Worm (Caenorhabditis elegans) whole organism, L2 larva: Measurements from ENCODE around the gene fbxa-138.

Source experiments
- C34F6.9 ChIP-seq: fragments of 150-350 bp; optimal IDR thresholded peaks from 2 replicates; lab custom pipeline; 2014; ENCODE audit warnings: missing biosample characterization, missing genetic modification characterization
- ZK546.5 ChIP-seq: sonication (generic microtip); optimal IDR thresholded peaks from 2 replicates; lab custom pipeline; 2017; ENCODE audit warnings: missing biosample characterization, missing genetic modification characterization
- aly-2 ChIP-seq: fragments of 150-350 bp; optimal IDR thresholded peaks from 2 replicates; lab custom pipeline; 2014; ENCODE audit warnings: missing biosample characterization, missing genetic modification characterization
- ama-1 ChIP-seq: fragments of 150-350 bp; optimal IDR thresholded peaks from 2 replicates; lab custom pipeline; 2018; ENCODE audit warnings: inconsistent platforms
- lin-13 ChIP-seq: fragments of 150-350 bp; optimal IDR thresholded peaks from 2 replicates; lab custom pipeline; 2014; ENCODE audit warnings: missing biosample characterization, missing genetic modification reagents, missing genetic modification characterization
- mdl-1 ChIP-seq, 2 experiments: fragments of 150-350 bp in 1 of 2; sonication (generic microtip) in 1 of 2; optimal IDR thresholded peaks; 2 replicates each; lab custom pipeline; 2017; ENCODE audit warnings: missing biosample characterization in 2 of 2, missing genetic modification characterization in 2 of 2
- nhr-11 ChIP-seq: fragments of 150-350 bp; optimal IDR thresholded peaks from 2 replicates; lab custom pipeline; 2014; ENCODE audit warnings: missing biosample characterization, missing genetic modification characterization
- nhr-12 ChIP-seq: fragments of 150-350 bp; optimal IDR thresholded peaks from 2 replicates; lab custom pipeline; 2014; ENCODE audit warnings: missing biosample characterization, missing genetic modification characterization
- nhr-23 ChIP-seq: fragments of 150-350 bp; optimal IDR thresholded peaks from 2 replicates; lab custom pipeline; 2014; ENCODE audit warnings: missing biosample characterization, missing genetic modification reagents, missing genetic modification characterization
- nhr-77 ChIP-seq: fragments of 150-350 bp; optimal IDR thresholded peaks from 2 replicates; lab custom pipeline; 2014; ENCODE audit warnings: missing biosample characterization, missing genetic modification characterization
- snpc-4 ChIP-seq: fragments of 150-350 bp; optimal IDR thresholded peaks from 2 replicates; lab custom pipeline; 2014; ENCODE audit warnings: missing biosample characterization, missing genetic modification characterization

DNA sequence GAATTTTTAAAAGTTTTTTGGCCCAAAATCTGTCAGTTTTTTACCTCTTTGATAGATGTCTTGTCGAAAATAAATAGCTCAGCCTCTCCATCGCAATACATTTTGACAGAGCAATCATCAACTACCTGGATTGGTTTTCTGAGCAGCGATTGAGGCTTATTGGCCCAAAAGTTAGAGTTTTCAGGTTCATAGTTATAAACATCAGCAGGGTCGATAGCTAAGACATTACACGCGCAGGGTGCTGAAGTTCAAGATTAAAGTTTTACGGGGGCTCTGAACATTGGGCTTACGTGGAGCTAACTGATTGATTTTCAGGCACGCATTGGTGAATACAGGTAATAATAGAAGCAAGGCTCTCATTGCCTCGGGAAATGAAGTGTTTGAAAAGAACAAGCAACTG is 24.4 kb downstream of the fbxa-138 start, which contains the start of gene Y82E9BR.9:
- TF ChIP-seq mdl-1 (tag; optimal IDR thresholded peaks at IDR 0.05; lab: Kevin White, UChicago) (no peak), nhr-12 (tag; lab: Kevin White, UChicago) (no peak), nhr-23 (tag; lab: Kevin White, UChicago) (no peak), lin-13 (GFP tag; lab: Kevin White, UChicago) (no peak), snpc-4 (no peak), ZK546.5 (tag; lab: Kevin White, UChicago) (no peak), ama-1 (lab: Kevin White, UChicago) (no peak), aly-2 (tag; lab: Kevin White, UChicago) (no peak), nhr-11 (tag; lab: Kevin White, UChicago) (no peak), nhr-77 (tag; lab: Kevin White, UChicago) (no peak), C34F6.9 (tag; lab: Kevin White, UChicago) (no peak)
